Fruit fly (Drosophila melanogaster) whole organism, prepupa: ENCODE measurements around the gene Spn.

Experiments
- Blimp-1 ChIP-seq: fragments of 200-800 bp; sonication (Bioruptor generic); optimal IDR thresholded peaks from 3 replicates; lab custom pipeline; 2017; ENCODE audit warnings: missing biosample characterization, missing genetic modification characterization, mild to moderate bottlenecking, moderate library complexity, missing genetic modification reagents
- CG10631 ChIP-seq: fragments of 200-800 bp; sonication (Bioruptor generic); optimal IDR thresholded peaks from 2 replicates; lab custom pipeline; 2016; ENCODE audit warnings: missing biosample characterization, missing genetic modification characterization
- CG10669 ChIP-seq: fragments of 200-800 bp; sonication (Bioruptor generic); optimal IDR thresholded peaks from 3 replicates; lab custom pipeline; 2018; ENCODE audit warnings: missing biosample characterization, mild to moderate bottlenecking, missing genetic modification characterization, moderate library complexity
- CG11294 ChIP-seq: fragments of 200-800 bp; sonication (Bioruptor generic); IDR thresholded peaks from 2 replicates; pipeline ENCODE4 v1.3.6; 2022; ENCODE audit warnings: missing biosample characterization, missing genetic modification characterization
- CG11762 ChIP-seq: fragments of 200-800 bp; sonication (Bioruptor generic); optimal IDR thresholded peaks from 3 replicates; lab custom pipeline; 2016; ENCODE audit warnings: missing biosample characterization, missing genetic modification characterization; ENCODE audit not compliant: insufficient read depth
- CG11902 ChIP-seq: fragments of 200-800 bp; sonication (Bioruptor generic); optimal IDR thresholded peaks from 3 replicates; lab custom pipeline; 2016; ENCODE audit warnings: missing biosample characterization, missing genetic modification characterization
- CG15336 ChIP-seq: fragments of 200-800 bp; sonication (Bioruptor generic); IDR thresholded peaks from 2 replicates; pipeline ENCODE4 v1.3.6; 2022; ENCODE audit warnings: missing biosample characterization, missing genetic modification characterization
- CG1621 ChIP-seq: fragments of 200-800 bp; sonication (Bioruptor generic); optimal IDR thresholded peaks from 3 replicates; lab custom pipeline; 2018; ENCODE audit warnings: missing biosample characterization, mild to moderate bottlenecking, missing genetic modification characterization
- CG3032 ChIP-seq: fragments of 200-800 bp; optimal IDR thresholded peaks from 2 replicates; lab custom pipeline; 2019; ENCODE audit warnings: missing biosample characterization, mild to moderate bottlenecking, missing genetic modification characterization, moderate library complexity
- CG32006 ChIP-seq: fragments of 200-800 bp; sonication (Bioruptor generic); optimal IDR thresholded peaks from 3 replicates; lab custom pipeline; 2017; ENCODE audit warnings: missing biosample characterization, mild to moderate bottlenecking, missing genetic modification characterization
- CG34406 ChIP-seq: fragments of 200-800 bp; sonication (Bioruptor generic); optimal IDR thresholded peaks from 3 replicates; lab custom pipeline; 2016; ENCODE audit warnings: missing biosample characterization, missing genetic modification characterization
- CG3919 ChIP-seq: fragments of 200-800 bp; sonication (Bioruptor generic); optimal IDR thresholded peaks from 3 replicates; lab custom pipeline; 2016; ENCODE audit warnings: missing biosample characterization, missing genetic modification characterization
- CG4318 ChIP-seq: fragments of 200-800 bp; sonication (Bioruptor generic); optimal IDR thresholded peaks from 3 replicates; lab custom pipeline; 2017; ENCODE audit warnings: missing biosample characterization, mild to moderate bottlenecking, missing genetic modification characterization
- CG6276 ChIP-seq: fragments of 200-800 bp; sonication (Bioruptor generic); optimal IDR thresholded peaks from 2 replicates; lab custom pipeline; 2017; ENCODE audit warnings: missing biosample characterization, mild to moderate bottlenecking, missing genetic modification characterization
- CG6808 ChIP-seq: fragments of 200-800 bp; sonication (Bioruptor generic); optimal IDR thresholded peaks from 3 replicates; lab custom pipeline; 2017; ENCODE audit warnings: missing biosample characterization, missing genetic modification characterization, mild to moderate bottlenecking, moderate library complexity, missing genetic modification reagents
- CG6854 ChIP-seq: fragments of 200-800 bp; sonication (Bioruptor generic); optimal IDR thresholded peaks from 2 replicates; lab custom pipeline; 2017; ENCODE audit warnings: missing biosample characterization, mild to moderate bottlenecking, missing genetic modification characterization
- CG8319 ChIP-seq: fragments of 200-800 bp; sonication (Bioruptor generic); optimal IDR thresholded peaks from 3 replicates; lab custom pipeline; 2016; ENCODE audit warnings: missing biosample characterization, missing genetic modification characterization
- CG8632 ChIP-seq: fragments of 200-800 bp; sonication (Bioruptor generic); optimal IDR thresholded peaks from 3 replicates; lab custom pipeline; 2016; ENCODE audit warnings: missing biosample characterization, missing genetic modification characterization
- CG9139 ChIP-seq: fragments of 200-800 bp; sonication (Bioruptor generic); optimal IDR thresholded peaks from 3 replicates; lab custom pipeline; 2017; ENCODE audit warnings: missing biosample characterization, mild to moderate bottlenecking, missing genetic modification characterization
- Eip75B ChIP-seq: fragments of 200-800 bp; sonication (Bioruptor generic); optimal IDR thresholded peaks from 3 replicates; lab custom pipeline; 2016; ENCODE audit warnings: missing biosample characterization, missing genetic modification characterization
- Eip78C ChIP-seq: fragments of 200-800 bp; sonication (Bioruptor generic); peaks from one replicate; lab custom pipeline; 2016; ENCODE audit warnings: missing biosample characterization, missing genetic modification characterization
- Eip93F ChIP-seq: fragments of 200-800 bp; sonication (Bioruptor generic); optimal IDR thresholded peaks from 2 replicates; lab custom pipeline; 2016; ENCODE audit warnings: missing biosample characterization, mild to moderate bottlenecking, missing genetic modification characterization
- Ets21C ChIP-seq: fragments of 200-800 bp; sonication (Bioruptor generic); optimal IDR thresholded peaks from 3 replicates; lab custom pipeline; 2016; ENCODE audit warnings: missing biosample characterization, missing genetic modification characterization
- Ets96B ChIP-seq: fragments of 200-800 bp; optimal IDR thresholded peaks from 2 replicates; lab custom pipeline; 2019; ENCODE audit warnings: missing biosample characterization, mild to moderate bottlenecking, missing genetic modification characterization, moderate library complexity
- Gug ChIP-seq: fragments of 200-800 bp; sonication (Bioruptor generic); IDR thresholded peaks from 2 replicates; pipeline ENCODE4 v1.3.6; 2022; ENCODE audit warnings: missing biosample characterization, missing genetic modification characterization
- Hr39 ChIP-seq: fragments of 200-800 bp; sonication (Bioruptor generic); optimal IDR thresholded peaks from 2 replicates; lab custom pipeline; 2016; ENCODE audit warnings: missing biosample characterization, missing genetic modification characterization
- Hr4 ChIP-seq: fragments of 200-800 bp; sonication (Bioruptor generic); optimal IDR thresholded peaks from 3 replicates; lab custom pipeline; 2016; ENCODE audit warnings: missing biosample characterization, missing genetic modification characterization
- Lpt ChIP-seq: fragments of 200-800 bp; sonication (Bioruptor generic); optimal IDR thresholded peaks from 3 replicates; lab custom pipeline; 2016; ENCODE audit warnings: missing biosample characterization, missing genetic modification characterization
- OdsH ChIP-seq: fragments of 200-800 bp; sonication (Bioruptor generic); optimal IDR thresholded peaks from 3 replicates; lab custom pipeline; 2016; ENCODE audit warnings: missing biosample characterization, missing genetic modification characterization
- Smox ChIP-seq: fragments of 200-800 bp; sonication (Bioruptor generic); optimal IDR thresholded peaks from 3 replicates; lab custom pipeline; 2016; ENCODE audit warnings: missing biosample characterization, missing genetic modification characterization
- Sox102F ChIP-seq: fragments of 200-800 bp; sonication (Bioruptor generic); optimal IDR thresholded peaks from 2 replicates; lab custom pipeline; 2016; ENCODE audit warnings: missing biosample characterization, mild to moderate bottlenecking, missing genetic modification characterization
- Sox15 ChIP-seq: fragments of 200-800 bp; sonication (Bioruptor generic); optimal IDR thresholded peaks from 3 replicates; lab custom pipeline; 2016; ENCODE audit warnings: missing biosample characterization, missing genetic modification characterization
- achi ChIP-seq: fragments of 200-800 bp; sonication (Bioruptor generic); optimal IDR thresholded peaks from 3 replicates; lab custom pipeline; 2016; ENCODE audit warnings: missing biosample characterization, missing genetic modification characterization
- cyc ChIP-seq: fragments of 200-800 bp; sonication (Bioruptor generic); optimal IDR thresholded peaks from 3 replicates; lab custom pipeline; 2016; ENCODE audit warnings: missing biosample characterization, missing genetic modification characterization
- dac ChIP-seq: fragments of 200-800 bp; sonication (Bioruptor generic); optimal IDR thresholded peaks from 2 replicates; lab custom pipeline; 2017; ENCODE audit warnings: missing biosample characterization, mild to moderate bottlenecking, missing genetic modification characterization
- dsx ChIP-seq: fragments of 200-800 bp; optimal IDR thresholded peaks from 3 replicates; lab custom pipeline; 2019; ENCODE audit warnings: missing biosample characterization, mild to moderate bottlenecking, missing genetic modification characterization, moderate library complexity; ENCODE audit not compliant: poor library complexity, severe bottlenecking
- fd59A ChIP-seq: fragments of 200-800 bp; sonication (Bioruptor generic); optimal IDR thresholded peaks from 2 replicates; lab custom pipeline; 2017; ENCODE audit warnings: missing biosample characterization, mild to moderate bottlenecking, missing genetic modification characterization, missing genetic modification reagents
- fd85E ChIP-seq: fragments of 200-800 bp; sonication (Bioruptor generic); optimal IDR thresholded peaks from 3 replicates; lab custom pipeline; 2016; ENCODE audit warnings: missing biosample characterization, missing genetic modification characterization
- fkh ChIP-seq: fragments of 200-800 bp; sonication (Bioruptor generic); optimal IDR thresholded peaks from 3 replicates; lab custom pipeline; 2017; ENCODE audit warnings: missing biosample characterization, mild to moderate bottlenecking, missing genetic modification characterization, moderate library complexity
- lz ChIP-seq: fragments of 200-800 bp; sonication (Bioruptor generic); optimal IDR thresholded peaks from 3 replicates; lab custom pipeline; 2016; ENCODE audit warnings: missing biosample characterization, missing genetic modification characterization
- net ChIP-seq: fragments of 200-800 bp; sonication (Bioruptor generic); optimal IDR thresholded peaks from 3 replicates; lab custom pipeline; 2016; ENCODE audit warnings: missing biosample characterization, missing genetic modification characterization
- pdm3 ChIP-seq: fragments of 200-800 bp; sonication (Bioruptor generic); optimal IDR thresholded peaks from 3 replicates; lab custom pipeline; 2016; ENCODE audit warnings: missing biosample characterization, missing genetic modification characterization
- salr ChIP-seq, 2 experiments: fragments of 200-800 bp; sonication (Bioruptor generic); optimal IDR thresholded peaks; 3 replicates each; lab custom pipeline; 2016 to 2018; ENCODE audit warnings: missing biosample characterization in 2 of 2, missing genetic modification characterization in 2 of 2, mild to moderate bottlenecking in 1 of 2
- spab ChIP-seq: fragments of 200-800 bp; sonication (Bioruptor generic); optimal IDR thresholded peaks from 2 replicates; lab custom pipeline; 2017; ENCODE audit warnings: missing biosample characterization, mild to moderate bottlenecking, missing genetic modification characterization, missing genetic modification reagents
- svp ChIP-seq: fragments of 200-800 bp; sonication (Bioruptor generic); peaks from one replicate; lab custom pipeline; 2016; ENCODE audit warnings: missing biosample characterization, missing genetic modification characterization
- topi ChIP-seq: fragments of 200-800 bp; sonication (Bioruptor generic); optimal IDR thresholded peaks from 3 replicates; lab custom pipeline; 2016; ENCODE audit warnings: missing biosample characterization, missing genetic modification characterization
- vri ChIP-seq: fragments of 200-800 bp; sonication (Bioruptor generic); optimal IDR thresholded peaks from 3 replicates; lab custom pipeline; 2016; ENCODE audit warnings: missing biosample characterization, mild to moderate bottlenecking, missing genetic modification characterization

Gene Spn

DNA sequence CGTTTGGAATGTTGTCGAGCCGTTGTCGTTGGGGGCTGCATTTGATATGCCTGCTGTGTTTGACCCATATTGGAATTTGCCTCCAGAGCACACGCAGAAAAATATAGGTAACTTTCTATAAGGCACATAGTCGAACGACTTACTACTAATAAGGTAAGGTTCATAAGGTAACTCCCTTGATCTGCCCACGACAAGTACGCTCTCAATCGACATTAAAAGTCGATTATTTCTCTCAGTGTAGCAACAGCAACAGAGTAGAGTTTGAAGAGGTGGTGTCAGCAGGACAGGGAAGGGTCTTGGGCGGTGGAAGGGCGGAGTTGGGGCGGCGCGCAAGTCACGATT is 20.4 kb downstream of the Spn start (continued):
- TF ChIP-seq CG11902 (peak; percentile 23), net (GFP tag; lab: Kevin White, UChicago) (peak; percentile 73), topi (peak; percentile 68), Sox15 (GFP tag; lab: Kevin White, UChicago) (no peak), CG9139 (GFP tag; lab: Kevin White, UChicago) (peak; percentile 25), Hr4 (GFP tag; lab: Kevin White, UChicago) (peak; percentile 84), fkh (GFP tag; lab: Kevin White, UChicago) (no peak), cyc (GFP tag; lab: Kevin White, UChicago) (peak; percentile 63), CG3032 (tag; lab: Kevin White, UChicago) (peak; percentile 36), spab (GFP tag; lab: Kevin White, UChicago) (peak; percentile 35), CG11294 (peak; percentile 75), fd59A (GFP tag; lab: Kevin White, UChicago) (peak; percentile 60), CG34406 (peak; percentile 45), salr (GFP tag; optimal IDR thresholded peaks at IDR 0.05; lab: Kevin White, UChicago) (peak in 1 of 2 experiments; percentile 77)

DNA sequence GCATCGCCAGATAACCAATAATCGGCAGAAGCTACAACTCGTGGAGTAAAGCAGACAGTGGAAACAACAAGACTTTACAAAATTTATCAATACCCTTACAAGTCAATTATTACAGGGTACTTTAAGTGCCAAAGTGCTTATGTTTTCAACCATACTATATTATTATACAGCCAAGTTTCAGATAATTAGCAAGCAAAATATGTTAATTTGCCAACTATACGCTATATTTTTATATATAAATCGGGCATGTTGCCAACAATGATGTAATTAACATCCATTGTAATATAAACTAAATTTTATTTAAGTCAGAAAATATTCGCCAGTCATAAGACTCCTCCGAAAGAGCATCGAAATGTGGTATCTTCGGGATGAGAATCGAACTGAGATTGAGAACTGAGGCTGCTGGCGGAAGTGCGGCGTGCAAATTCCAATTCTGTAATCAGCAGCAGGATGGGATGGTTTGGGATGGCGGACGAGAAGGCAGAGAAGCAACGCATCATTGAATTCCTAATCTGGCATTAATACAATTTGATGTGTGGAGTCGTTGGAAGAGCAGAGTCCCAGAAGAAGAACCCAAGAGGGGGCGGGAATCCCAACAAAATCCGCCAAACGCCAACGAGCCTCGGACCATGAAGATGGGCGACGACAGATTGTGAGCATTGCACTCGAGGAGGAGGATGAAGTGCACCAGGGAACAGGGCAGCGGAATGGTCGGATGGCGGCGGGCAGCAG is 20.9 kb downstream of the Spn start:
- no peak for TF ChIP-seq salr (GFP tag; optimal IDR thresholded peaks at IDR 0.05; lab: Kevin White, UChicago)
- peak; percentile 16 for TF ChIP-seq CG10631 (GFP tag; lab: Kevin White, UChicago)
- TF ChIP-seq CG8632: no peak
- peak; percentile 46 for TF ChIP-seq dsx
- no peak for TF ChIP-seq CG8319 (GFP tag; lab: Kevin White, UChicago)
- no peak for TF ChIP-seq vri (GFP tag; lab: Kevin White, UChicago)
- TF ChIP-seq Eip93F (GFP tag; lab: Kevin White, UChicago): no peak
- TF ChIP-seq CG15336 (GFP tag; lab: Robert Waterston, UW): no peak; the same call in 1 of the 2 replicates
- no peak for TF ChIP-seq Sox15 (GFP tag; lab: Kevin White, UChicago)
- peak; percentile 55 for TF ChIP-seq CG6276
- TF ChIP-seq spab (GFP tag; lab: Kevin White, UChicago): peak; percentile 60
- peak; percentile 51 for TF ChIP-seq topi
- peak; percentile 66 for TF ChIP-seq CG10669 (GFP tag; lab: Kevin White, UChicago)
- TF ChIP-seq Eip78C (GFP tag; lab: Kevin White, UChicago): peak; percentile 83
- TF ChIP-seq CG11902: no peak
- TF ChIP-seq CG6808: peak; percentile 46
- no peak for TF ChIP-seq CG11762 (GFP tag; lab: Kevin White, UChicago)
- TF ChIP-seq Smox (GFP tag; lab: Kevin White, UChicago): peak; percentile 10
- no peak for TF ChIP-seq CG9139 (GFP tag; lab: Kevin White, UChicago)
- TF ChIP-seq dac (GFP tag; lab: Kevin White, UChicago): no peak
- TF ChIP-seq lz (GFP tag; lab: Kevin White, UChicago): peak; percentile 33
- no peak for TF ChIP-seq Eip75B
- no peak for TF ChIP-seq fd59A (GFP tag; lab: Kevin White, UChicago)
- peak; percentile 36 for TF ChIP-seq cyc (GFP tag; lab: Kevin White, UChicago)
- peak; percentile 38 for TF ChIP-seq Hr4 (GFP tag; lab: Kevin White, UChicago)
- TF ChIP-seq CG3919 (GFP tag; lab: Kevin White, UChicago): peak; percentile 39
- TF ChIP-seq Sox102F (GFP tag; lab: Kevin White, UChicago): peak; percentile 24
- TF ChIP-seq pdm3 (GFP tag; lab: Kevin White, UChicago): peak; percentile 20
- TF ChIP-seq CG32006 (GFP tag; lab: Kevin White, UChicago): peak; percentile 51
- no peak for TF ChIP-seq fd85E (GFP tag; lab: Kevin White, UChicago)
- peak; percentile 94 for TF ChIP-seq svp (GFP tag; lab: Kevin White, UChicago)
- no peak for TF ChIP-seq Ets21C
- TF ChIP-seq Lpt (GFP tag; lab: Kevin White, UChicago): no peak
- TF ChIP-seq CG1621 (tag; lab: Kevin White, UChicago): no peak
- TF ChIP-seq achi (GFP tag; lab: Kevin White, UChicago): no peak
- TF ChIP-seq Gug: no peak
- TF ChIP-seq fkh (GFP tag; lab: Kevin White, UChicago): no peak
- TF ChIP-seq Ets96B (tag; lab: Kevin White, UChicago): peak; percentile 56
- peak; percentile 23 for TF ChIP-seq OdsH (GFP tag; lab: Kevin White, UChicago)
- TF ChIP-seq Hr39 (GFP tag; lab: Kevin White, UChicago): no peak
- no peak for TF ChIP-seq CG6854 (GFP tag; lab: Kevin White, UChicago)
- TF ChIP-seq CG3032 (tag; lab: Kevin White, UChicago): peak; percentile 44
- TF ChIP-seq Blimp-1 (GFP tag; lab: Kevin White, UChicago): peak; percentile 14
- peak; percentile 45 for TF ChIP-seq CG4318 (GFP tag; lab: Kevin White, UChicago)
